Worm (Caenorhabditis elegans) whole organism, late embryonic: Measurements from ENCODE around the gene plc-2.

Experiments
- C08G9.2 ChIP-seq: sonication (generic microtip); optimal IDR thresholded peaks from 2 replicates; lab custom pipeline; 2016; ENCODE audit warnings: mild to moderate bottlenecking, missing genetic modification characterization, moderate library complexity, missing compliant biosample characterization
- C38D4.7 ChIP-seq: fragments of 200-800 bp; sonication (Bioruptor generic); optimal IDR thresholded peaks from 2 replicates; lab custom pipeline; 2018; ENCODE audit warnings: mild to moderate bottlenecking, missing genetic modification characterization, moderate library complexity, missing compliant biosample characterization
- F13H6.1 ChIP-seq: sonication (generic microtip); optimal IDR thresholded peaks from 2 replicates; lab custom pipeline; 2016; ENCODE audit warnings: missing genetic modification characterization, missing compliant biosample characterization
- Y22D7AL.16 ChIP-seq: sonication (generic microtip); optimal IDR thresholded peaks from 2 replicates; lab custom pipeline; 2016; ENCODE audit warnings: missing genetic modification characterization, missing compliant biosample characterization
- ama-1 ChIP-seq: fragments of 150-350 bp; optimal IDR thresholded peaks from 2 replicates; lab custom pipeline; 2014
- ceh-18 ChIP-seq: sonication (generic microtip); optimal IDR thresholded peaks from 2 replicates; lab custom pipeline; 2016; ENCODE audit warnings: missing genetic modification characterization, missing compliant biosample characterization
- ceh-19 ChIP-seq: fragments of 200-800 bp; sonication (Bioruptor generic); optimal IDR thresholded peaks from 2 replicates; lab custom pipeline; 2018; ENCODE audit warnings: mild to moderate bottlenecking, missing genetic modification characterization, missing compliant biosample characterization
- ceh-2 ChIP-seq: sonication (generic microtip); optimal IDR thresholded peaks from 2 replicates; lab custom pipeline; 2016; ENCODE audit warnings: missing genotype, missing genetic modification characterization, missing compliant biosample characterization
- ceh-31 ChIP-seq: sonication (generic microtip); optimal IDR thresholded peaks from 2 replicates; lab custom pipeline; 2016; ENCODE audit warnings: missing genetic modification characterization, missing compliant biosample characterization
- ceh-34 ChIP-seq: sonication (generic microtip); optimal IDR thresholded peaks from 2 replicates; lab custom pipeline; 2016; ENCODE audit warnings: mild to moderate bottlenecking, missing genetic modification characterization, missing compliant biosample characterization
- ceh-6 ChIP-seq: fragments of 200-800 bp; sonication (Bioruptor generic); optimal IDR thresholded peaks from 2 replicates; lab custom pipeline; 2018; ENCODE audit warnings: mild to moderate bottlenecking, missing genetic modification characterization, missing compliant biosample characterization
- ceh-9 ChIP-seq: sonication (generic microtip); optimal IDR thresholded peaks from 2 replicates; lab custom pipeline; 2016; ENCODE audit warnings: mild to moderate bottlenecking, missing genetic modification characterization, inconsistent platforms, missing compliant biosample characterization
- dmd-4 ChIP-seq: sonication (generic microtip); optimal IDR thresholded peaks from 2 replicates; lab custom pipeline; 2016; ENCODE audit warnings: borderline replicate concordance, missing genetic modification characterization, missing compliant biosample characterization
- dve-1 ChIP-seq: sonication (generic microtip); optimal IDR thresholded peaks from 2 replicates; lab custom pipeline; 2017; ENCODE audit warnings: antibody characterized with exemption, mild to moderate bottlenecking, missing genetic modification characterization, missing compliant biosample characterization
- elt-2 ChIP-seq: sonication (generic microtip); optimal IDR thresholded peaks from 2 replicates; lab custom pipeline; 2016; ENCODE audit warnings: missing genetic modification reagents, missing genetic modification characterization, missing compliant biosample characterization
- elt-4 ChIP-seq: sonication (generic microtip); optimal IDR thresholded peaks from 2 replicates; lab custom pipeline; 2016; ENCODE audit warnings: missing genetic modification characterization, missing compliant biosample characterization
- ets-4 ChIP-seq: sonication (generic microtip); optimal IDR thresholded peaks from 2 replicates; lab custom pipeline; 2016; ENCODE audit warnings: missing genetic modification characterization, missing compliant biosample characterization
- fax-1 ChIP-seq: sonication (generic microtip); optimal IDR thresholded peaks from 2 replicates; lab custom pipeline; 2016; ENCODE audit warnings: missing genotype, missing genetic modification characterization, missing compliant biosample characterization
- gmeb-2 ChIP-seq: sonication (generic microtip); optimal IDR thresholded peaks from 2 replicates; lab custom pipeline; 2016; ENCODE audit warnings: missing genetic modification characterization, inconsistent platforms, missing compliant biosample characterization
- hlh-13 ChIP-seq: fragments of 200-800 bp; sonication (Bioruptor generic); optimal IDR thresholded peaks from 2 replicates; lab custom pipeline; 2018; ENCODE audit warnings: mild to moderate bottlenecking, missing genetic modification characterization, missing compliant biosample characterization
- hlh-8 ChIP-seq: sonication (generic microtip); optimal IDR thresholded peaks from 2 replicates; lab custom pipeline; 2016; ENCODE audit warnings: missing genotype, missing genetic modification characterization, missing compliant biosample characterization
- lin-11 ChIP-seq: fragments of 200-800 bp; sonication (Bioruptor generic); optimal IDR thresholded peaks from 2 replicates; lab custom pipeline; 2018; ENCODE audit warnings: mild to moderate bottlenecking, missing genetic modification characterization, missing compliant biosample characterization
- nfya-1 ChIP-seq: sonication (generic microtip); optimal IDR thresholded peaks from 2 replicates; lab custom pipeline; 2017; ENCODE audit warnings: missing genetic modification characterization, mild to moderate bottlenecking, missing compliant biosample characterization, antibody characterized with exemption, moderate library complexity
- nhr-11 ChIP-seq: fragments of 150-350 bp; optimal IDR thresholded peaks from 2 replicates; lab custom pipeline; 2014; ENCODE audit warnings: missing biosample characterization, missing genetic modification characterization
- odd-2 ChIP-seq: sonication (generic microtip); optimal IDR thresholded peaks from 2 replicates; lab custom pipeline; 2017; ENCODE audit warnings: antibody characterized with exemption, mild to moderate bottlenecking, missing genetic modification characterization, missing compliant biosample characterization
- pag-3 ChIP-seq: sonication (generic microtip); optimal IDR thresholded peaks from 2 replicates; lab custom pipeline; 2016; ENCODE audit warnings: missing compliant biosample characterization, missing genetic modification characterization, borderline replicate concordance
- pax-1 ChIP-seq: fragments of 150-350 bp; optimal IDR thresholded peaks from 2 replicates; lab custom pipeline; 2014; ENCODE audit warnings: missing biosample characterization, missing genetic modification characterization
- pha-4 ChIP-seq: fragments of 150-350 bp; optimal IDR thresholded peaks from 2 replicates; lab custom pipeline; 2018; ENCODE audit warnings: missing biosample characterization, missing genetic modification reagents, missing genetic modification characterization
- sox-2 ChIP-seq: fragments of 200-800 bp; sonication (Bioruptor generic); IDR thresholded peaks from 2 replicates; pipeline ENCODE4 v1.3.6; 2022; ENCODE audit warnings: missing genetic modification reagents, missing genetic modification characterization, missing compliant biosample characterization
- syd-9 ChIP-seq: sonication (generic microtip); optimal IDR thresholded peaks from 2 replicates; lab custom pipeline; 2016; ENCODE audit warnings: mild to moderate bottlenecking, missing genetic modification characterization, moderate library complexity, missing compliant biosample characterization
- tbx-2 ChIP-seq: sonication (generic microtip); optimal IDR thresholded peaks from 2 replicates; lab custom pipeline; 2016; ENCODE audit warnings: missing genetic modification characterization, missing compliant biosample characterization
- unc-42 ChIP-seq: sonication (generic microtip); optimal IDR thresholded peaks from 2 replicates; lab custom pipeline; 2016; ENCODE audit warnings: missing genotype, missing genetic modification characterization, missing compliant biosample characterization
- unc-55 ChIP-seq: sonication (generic microtip); optimal IDR thresholded peaks from 2 replicates; lab custom pipeline; 2017; ENCODE audit warnings: missing biosample characterization, missing genetic modification reagents, missing genetic modification characterization
- unc-86 ChIP-seq: sonication (generic microtip); optimal IDR thresholded peaks from 2 replicates; lab custom pipeline; 2016; ENCODE audit warnings: missing genetic modification characterization, missing compliant biosample characterization
- zip-5 ChIP-seq: sonication (generic microtip); optimal IDR thresholded peaks from 2 replicates; lab custom pipeline; 2016; ENCODE audit warnings: missing genetic modification characterization, missing compliant biosample characterization

Gene plc-2

ce11 chrV:15182407-15182806 is 10.0 kb upstream of the plc-2 start, which contains the start of gene fbxa-84:
Gene fbxa-84, plus strand, starts transcription at chrV:15182440.
- TF ChIP-seq unc-86 (tag; lab: Kevin White, UChicago) = no peak

ce11 chrV:15184097-15185040 is 8.0 kb upstream of the plc-2 start, which contains the start of gene Y75B12B.1:
Gene Y75B12B.1, plus strand, starts transcription at chrV:15184699.
- TF ChIP-seq lin-11 (tag; lab: Kevin White, UChicago) (no peak), odd-2 (tag; lab: Kevin White, UChicago) (no peak), elt-4 (tag; lab: Kevin White, UChicago) (no peak), pag-3 (tag; lab: Kevin White, UChicago) (no peak), C38D4.7 (GFP tag; lab: Kevin White, UChicago) (no peak)

DNA sequence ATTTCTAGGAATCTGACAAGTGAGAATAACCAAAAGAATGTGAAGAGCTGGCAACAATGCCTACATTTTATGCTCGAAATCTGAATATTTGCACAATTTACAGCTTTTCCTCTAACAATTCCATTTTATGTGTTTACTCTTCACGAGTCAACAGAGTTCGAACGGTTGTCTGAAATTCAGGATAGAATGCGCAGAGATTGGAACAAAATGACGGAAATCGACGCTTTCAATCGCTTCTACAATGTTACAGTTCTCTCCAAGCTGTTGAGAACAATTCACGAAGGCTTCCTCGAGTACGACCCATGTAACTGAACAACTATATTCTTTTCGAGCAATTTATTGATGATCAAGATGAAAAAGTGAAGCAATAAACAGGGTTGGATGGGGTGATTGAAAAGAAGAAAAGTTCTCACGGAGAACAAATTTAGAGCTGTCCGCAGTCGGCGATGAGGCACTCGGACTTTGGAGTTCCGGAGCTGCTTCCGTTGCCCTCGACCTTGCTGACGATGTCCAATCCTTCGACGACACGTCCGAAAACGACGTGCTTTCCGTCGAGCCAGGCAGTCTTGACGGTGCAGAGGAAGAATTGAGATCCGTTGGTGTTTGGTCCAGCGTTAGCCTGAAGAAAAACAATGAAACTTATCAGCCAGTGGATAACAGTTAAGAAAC is 6.0 kb upstream of the plc-2 start, which contains the start of gene Y75B12B.3:
Gene Y75B12B.3 (minus strand): TSS at position 21 of the 669 bp plus-strand sequence.
- TF ChIP-seq zip-5 (tag; lab: Kevin White, UChicago) = no peak
- no peak for TF ChIP-seq C08G9.2 (tag; lab: Kevin White, UChicago)
- TF ChIP-seq ceh-19 (GFP tag; lab: Kevin White, UChicago) = no peak
- TF ChIP-seq F13H6.1 (tag; lab: Kevin White, UChicago) = no peak
- TF ChIP-seq nhr-11 (tag; lab: Kevin White, UChicago) = no peak
- no peak for TF ChIP-seq lin-11 (tag; lab: Kevin White, UChicago)
- TF ChIP-seq ama-1 (lab: Kevin White, UChicago) = no peak
- TF ChIP-seq dmd-4 (tag; lab: Kevin White, UChicago) = no peak
- TF ChIP-seq fax-1 (tag; lab: Kevin White, UChicago) = no peak
- TF ChIP-seq dve-1 (tag; lab: Kevin White, UChicago) = no peak
- TF ChIP-seq unc-42 (tag; lab: Kevin White, UChicago) = no peak
- TF ChIP-seq gmeb-2 (tag; lab: Kevin White, UChicago) = no peak
- TF ChIP-seq, all 69 proteins: peak for 0

DNA sequence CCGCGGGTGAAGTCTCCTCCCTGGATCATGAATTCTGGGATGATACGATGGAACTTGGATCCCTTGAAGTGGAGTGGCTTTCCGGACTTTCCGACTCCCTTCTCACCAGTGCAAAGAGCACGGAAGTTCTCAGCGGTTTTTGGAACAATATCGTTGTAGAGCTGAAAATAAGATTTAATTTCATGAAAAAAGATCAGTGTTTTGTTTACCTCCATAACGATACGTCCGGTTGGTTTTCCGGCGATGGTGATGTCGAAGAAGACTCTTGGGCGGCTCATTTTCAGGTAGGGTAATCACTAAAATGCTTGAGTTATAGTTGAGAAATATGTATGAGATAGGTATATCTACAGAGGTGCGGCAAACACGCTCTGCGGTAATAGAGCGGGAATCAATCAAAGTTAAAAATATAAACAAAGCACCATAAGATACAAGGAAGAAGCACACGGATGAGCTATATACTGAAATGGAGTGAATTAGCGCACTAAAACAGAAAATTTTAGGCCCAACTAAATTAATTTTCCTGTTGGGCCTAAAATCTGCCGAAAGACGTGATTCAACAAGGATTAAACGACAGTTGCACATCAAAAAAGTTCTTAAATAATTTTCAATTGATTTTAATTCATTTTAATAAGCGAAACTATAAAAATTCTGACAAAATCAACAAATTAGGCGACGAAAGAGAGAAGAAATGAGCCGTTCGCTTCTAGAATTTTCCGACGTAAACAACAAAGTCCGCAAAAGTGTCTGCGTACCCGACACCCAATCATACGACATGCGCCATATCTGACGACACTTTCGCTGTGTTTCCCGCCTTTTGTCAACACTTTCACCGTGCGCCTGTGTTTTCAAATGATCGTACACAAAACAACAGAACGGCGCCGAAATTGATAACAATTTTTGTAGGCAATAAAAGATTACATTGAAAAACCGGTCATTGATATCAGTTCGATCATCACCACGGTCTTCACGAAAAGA is 5.0 kb upstream of the plc-2 start, which contains the start of the genes cyn-7 and bath-36:
Gene cyn-7 (minus strand): TSS at position 296 of the 975 bp plus-strand sequence.
Gene bath-36 (plus strand): TSS at position 806 of the 975 bp plus-strand sequence.
- TF ChIP-seq hlh-8 (tag; lab: Kevin White, UChicago) = no peak
- no peak for TF ChIP-seq sox-2 (GFP tag; lab: Robert Waterston, UW)
- TF ChIP-seq fax-1 (tag; lab: Kevin White, UChicago) = no peak
- TF ChIP-seq ceh-2 = no peak
- peak; percentile 36 for TF ChIP-seq ceh-31 (tag; lab: Kevin White, UChicago)
- no peak for TF ChIP-seq syd-9 (tag; lab: Kevin White, UChicago)
- no peak for TF ChIP-seq F13H6.1 (tag; lab: Kevin White, UChicago)
- no peak for TF ChIP-seq hlh-13
- no peak for TF ChIP-seq pax-1 (tag; lab: Kevin White, UChicago)
- TF ChIP-seq unc-42 (tag; lab: Kevin White, UChicago) = peak; percentile 29
- TF ChIP-seq ceh-6 = no peak
- peak; percentile 27 for TF ChIP-seq elt-2
- peak; percentile 39 for TF ChIP-seq tbx-2 (tag; lab: Kevin White, UChicago)
- no peak for TF ChIP-seq pha-4 (tag; lab: Kevin White, UChicago)
- no peak for TF ChIP-seq dve-1 (tag; lab: Kevin White, UChicago)
- TF ChIP-seq nfya-1 (tag; lab: Kevin White, UChicago) = peak; percentile 46
- TF ChIP-seq ets-4 (tag; lab: Kevin White, UChicago) = peak; percentile 13
- TF ChIP-seq Y22D7AL.16 = no peak
- TF ChIP-seq unc-55 (GFP tag; lab: Kevin White, UChicago) = peak; percentile 1
- TF ChIP-seq ceh-34 (tag; lab: Kevin White, UChicago) = peak; percentile 13
- TF ChIP-seq ceh-9 (tag; lab: Kevin White, UChicago) = no peak
- TF ChIP-seq ceh-18 (tag; lab: Kevin White, UChicago) = peak; percentile 48
